Fruit fly (Drosophila melanogaster) whole organism, embryonic: Measurements from ENCODE around the gene CG9164.

Experiments used
- Adf1 ChIP-seq: fragments of 200-800 bp; sonication (Bioruptor generic); IDR thresholded peaks from 2 replicates; pipeline ENCODE4 v1.3.6; 2022; ENCODE audit warnings: missing biosample characterization, missing genetic modification characterization
- CG1024 ChIP-seq: fragments of 200-800 bp; sonication (Bioruptor generic); IDR thresholded peaks from 2 replicates; pipeline ENCODE4 v1.3.6; 2022; ENCODE audit warnings: missing biosample characterization, missing genetic modification characterization
- CG11456 ChIP-seq: fragments of 200-800 bp; sonication (Bioruptor generic); IDR thresholded peaks from 3 replicates; pipeline ENCODE4 v1.3.6; 2022; ENCODE audit warnings: missing biosample characterization, missing genetic modification characterization
- CG12219 ChIP-seq: fragments of 200-800 bp; sonication (Bioruptor generic); optimal IDR thresholded peaks from 3 replicates; lab custom pipeline; 2018; ENCODE audit warnings: missing biosample characterization, mild to moderate bottlenecking, missing genetic modification characterization
- CG12299 ChIP-seq: fragments of 200-800 bp; sonication (Bioruptor generic); optimal IDR thresholded peaks from 2 replicates; lab custom pipeline; 2018; ENCODE audit warnings: missing biosample characterization, mild to moderate bottlenecking, missing genetic modification characterization
- CG13287 ChIP-seq: fragments of 200-800 bp; sonication (Bioruptor generic); IDR thresholded peaks from 2 replicates; pipeline ENCODE4 v1.3.6; 2022; ENCODE audit warnings: missing biosample characterization, missing genetic modification characterization; ENCODE audit not compliant: partially characterized antibody
- CG1529 ChIP-seq: fragments of 200-800 bp; sonication (Bioruptor generic); optimal IDR thresholded peaks from 3 replicates; lab custom pipeline; 2018; ENCODE audit warnings: missing biosample characterization, missing genetic modification characterization
- CG1603 ChIP-seq: fragments of 200-800 bp; sonication (Bioruptor generic); optimal IDR thresholded peaks from 2 replicates; lab custom pipeline; 2019; ENCODE audit warnings: missing biosample characterization, mild to moderate bottlenecking, missing genetic modification characterization, moderate library complexity
- CG1792 ChIP-seq: fragments of 200-800 bp; sonication (Bioruptor generic); optimal IDR thresholded peaks from 2 replicates; lab custom pipeline; 2016; ENCODE audit warnings: missing biosample characterization, missing genetic modification characterization
- CG31224 ChIP-seq: fragments of 200-800 bp; sonication (Bioruptor generic); IDR thresholded peaks from 2 replicates; pipeline ENCODE4 v1.3.6; 2022; ENCODE audit warnings: missing biosample characterization, missing genetic modification characterization
- CG31441 ChIP-seq: fragments of 200-800 bp; sonication (Bioruptor generic); IDR thresholded peaks from 2 replicates; pipeline ENCODE4 v1.3.6; 2022; ENCODE audit warnings: missing biosample characterization, missing genetic modification characterization
- CG3407 ChIP-seq: fragments of 200-800 bp; sonication (Bioruptor generic); optimal IDR thresholded peaks from 2 replicates; lab custom pipeline; 2018; ENCODE audit warnings: missing biosample characterization, mild to moderate bottlenecking, missing genetic modification characterization
- CG34224 ChIP-seq: fragments of 200-800 bp; sonication (Bioruptor generic); IDR thresholded peaks from 3 replicates; pipeline ENCODE4 v1.3.6; 2022; ENCODE audit warnings: missing biosample characterization, missing genetic modification characterization; ENCODE audit not compliant: partially characterized antibody
- CG4282 ChIP-seq: fragments of 200-800 bp; sonication (Bioruptor generic); optimal IDR thresholded peaks from 2 replicates; lab custom pipeline; 2016; ENCODE audit warnings: missing biosample characterization, missing genetic modification characterization
- CG4424 ChIP-seq: fragments of 200-800 bp; sonication (Bioruptor generic); optimal IDR thresholded peaks from 3 replicates; lab custom pipeline; 2016; ENCODE audit warnings: missing biosample characterization, missing genetic modification characterization
- CG4707 ChIP-seq: fragments of 200-800 bp; sonication (Bioruptor generic); optimal IDR thresholded peaks from 2 replicates; lab custom pipeline; 2018; ENCODE audit warnings: missing biosample characterization, mild to moderate bottlenecking, missing genetic modification characterization, moderate library complexity
- CG6854 ChIP-seq: fragments of 200-800 bp; sonication (Bioruptor generic); optimal IDR thresholded peaks from 3 replicates; lab custom pipeline; 2017; ENCODE audit warnings: missing biosample characterization, mild to moderate bottlenecking, missing genetic modification characterization
- CG9932 ChIP-seq: fragments of 200-800 bp; sonication (Bioruptor generic); IDR thresholded peaks from 2 replicates; pipeline ENCODE4 v1.3.6; 2022; ENCODE audit warnings: missing biosample characterization, missing genetic modification characterization
- Camta ChIP-seq: fragments of 200-800 bp; sonication (Bioruptor generic); optimal IDR thresholded peaks from 2 replicates; lab custom pipeline; 2016; ENCODE audit warnings: missing biosample characterization, missing genetic modification characterization
- Dfd ChIP-seq, 2 experiments: fragments of >200 bp; optimal IDR thresholded peaks; 2 replicates each; lab custom pipeline; 2017; ENCODE audit warnings: missing biosample characterization in 2 of 2, missing genetic modification characterization in 2 of 2
- Dip3 ChIP-seq: fragments of 200-800 bp; sonication (Bioruptor generic); optimal IDR thresholded peaks from 3 replicates; lab custom pipeline; 2016; ENCODE audit warnings: missing biosample characterization, missing genetic modification characterization
- E2f1 ChIP-seq: fragments of 200-800 bp; sonication (Bioruptor generic); IDR thresholded peaks from 2 replicates; pipeline ENCODE4 v1.3.6; 2022; ENCODE audit warnings: missing biosample characterization, missing genetic modification characterization
- HmgD ChIP-seq: fragments of 200-800 bp; sonication (Bioruptor generic); optimal IDR thresholded peaks from 3 replicates; lab custom pipeline; 2016; ENCODE audit warnings: missing biosample characterization, missing genetic modification characterization
- Jarid2 ChIP-seq: fragments of 200-800 bp; sonication (Bioruptor generic); optimal IDR thresholded peaks from 3 replicates; lab custom pipeline; 2017; ENCODE audit warnings: mild to moderate bottlenecking, missing biosample characterization, missing genetic modification reagents, missing genetic modification characterization
- Kr ChIP-seq: fragments of 200-800 bp; sonication (Bioruptor generic); optimal IDR thresholded peaks from 2 replicates; lab custom pipeline; 2017; ENCODE audit warnings: missing biosample characterization, mild to moderate bottlenecking, missing genetic modification characterization
- Max ChIP-seq: fragments of 200-800 bp; sonication (Bioruptor generic); optimal IDR thresholded peaks from 2 replicates; lab custom pipeline; 2016; ENCODE audit warnings: missing biosample characterization, mild to moderate bottlenecking, missing genetic modification characterization
- Ravus ChIP-seq: fragments of 200-800 bp; sonication (Bioruptor generic); IDR thresholded peaks from 2 replicates; pipeline ENCODE4 v1.3.6; 2022; ENCODE audit warnings: missing biosample characterization, missing genetic modification characterization
- TFAM ChIP-seq: fragments of 200-800 bp; sonication (Bioruptor generic); optimal IDR thresholded peaks from 2 replicates; lab custom pipeline; 2017; ENCODE audit warnings: missing biosample characterization, missing genetic modification characterization, inconsistent platforms
- al ChIP-seq: fragments of 200-800 bp; sonication (Bioruptor generic); IDR thresholded peaks from 2 replicates; pipeline ENCODE4 v1.3.6; 2022; ENCODE audit warnings: missing biosample characterization, missing genetic modification characterization
- ash1 ChIP-seq: fragments of 200-800 bp; sonication (Bioruptor generic); optimal IDR thresholded peaks from 2 replicates; lab custom pipeline; 2018; ENCODE audit warnings: missing biosample characterization, mild to moderate bottlenecking, missing genetic modification characterization
- bcd ChIP-seq: fragments of 200-800 bp; sonication (Bioruptor generic); optimal IDR thresholded peaks from 2 replicates; lab custom pipeline; 2017; ENCODE audit warnings: missing biosample characterization, mild to moderate bottlenecking, missing genetic modification characterization
- bigmax ChIP-seq: fragments of 200-800 bp; sonication (Bioruptor generic); optimal IDR thresholded peaks from 2 replicates; lab custom pipeline; 2018; ENCODE audit warnings: missing biosample characterization, mild to moderate bottlenecking, missing genetic modification characterization
- bowl ChIP-seq: fragments of 200-800 bp; sonication (Bioruptor generic); IDR thresholded peaks from 2 replicates; pipeline ENCODE4 v1.3.6; 2022; ENCODE audit warnings: missing biosample characterization, missing genetic modification characterization
- cg ChIP-seq: fragments of 200-800 bp; sonication (Bioruptor generic); optimal IDR thresholded peaks from 3 replicates; lab custom pipeline; 2019; ENCODE audit warnings: missing biosample characterization, mild to moderate bottlenecking, missing genetic modification characterization, moderate library complexity
- da ChIP-seq: fragments of 200-800 bp; sonication (Bioruptor generic); optimal IDR thresholded peaks from 2 replicates; lab custom pipeline; 2016; ENCODE audit warnings: missing biosample characterization, missing genetic modification characterization
- hbn ChIP-seq: fragments of 200-800 bp; sonication (Bioruptor generic); IDR thresholded peaks from 2 replicates; pipeline ENCODE4 v1.3.6; 2022; ENCODE audit warnings: missing biosample characterization, missing genetic modification characterization; ENCODE audit not compliant: partially characterized antibody
- her ChIP-seq: fragments of 200-800 bp; sonication (Bioruptor generic); optimal IDR thresholded peaks from 2 replicates; lab custom pipeline; 2016; ENCODE audit warnings: missing biosample characterization, missing genetic modification characterization
- inv ChIP-seq: fragments of 200-800 bp; sonication (Bioruptor generic); IDR thresholded peaks from 2 replicates; pipeline ENCODE4 v1.3.6; 2022; ENCODE audit warnings: missing biosample characterization, missing genetic modification characterization; ENCODE audit not compliant: partially characterized antibody
- kah ChIP-seq: fragments of 200-800 bp; sonication (Bioruptor generic); optimal IDR thresholded peaks from 2 replicates; lab custom pipeline; 2018; ENCODE audit warnings: missing biosample characterization, mild to moderate bottlenecking, missing genetic modification characterization
- lov ChIP-seq, 2 experiments: fragments of 200-800 bp in 1 of 2; fragments of >200 bp in 1 of 2; sonication (Bioruptor generic) in 1 of 2; IDR thresholded peaks in 1 of 2; optimal IDR thresholded peaks in 1 of 2; 2 replicates in 1 of 2; 3 replicates in 1 of 2; pipeline versions ENCODE4 v1.3.6 to Lab custom; 2017 to 2022; ENCODE audit warnings: missing biosample characterization in 1 of 2, missing genetic modification characterization in 1 of 2
- otp ChIP-seq: fragments of 200-800 bp; sonication (Bioruptor generic); IDR thresholded peaks from 3 replicates; pipeline ENCODE4, ENCODE4 v1.3.6; 2022; ENCODE audit warnings: missing biosample characterization, missing genetic modification characterization
- pita ChIP-seq: fragments of 200-800 bp; sonication (Bioruptor generic); optimal IDR thresholded peaks from 2 replicates; lab custom pipeline; 2017; ENCODE audit warnings: missing biosample characterization, mild to moderate bottlenecking, missing genetic modification characterization
- ro ChIP-seq: fragments of 200-800 bp; sonication (Bioruptor generic); IDR thresholded peaks from 2 replicates; pipeline ENCODE4 v1.3.6; 2022; ENCODE audit warnings: missing biosample characterization, missing genetic modification characterization
- salm ChIP-seq: fragments of 200-800 bp; sonication (Bioruptor generic); optimal IDR thresholded peaks from 2 replicates; lab custom pipeline; 2018; ENCODE audit warnings: missing biosample characterization, mild to moderate bottlenecking, missing genetic modification characterization
- shn ChIP-seq: fragments of 200-800 bp; sonication (Bioruptor generic); optimal IDR thresholded peaks from 3 replicates; lab custom pipeline; 2016; ENCODE audit warnings: missing biosample characterization, missing genetic modification characterization
- unc-4 ChIP-seq: fragments of 200-800 bp; sonication (Bioruptor generic); IDR thresholded peaks from 2 replicates; pipeline ENCODE4 v1.3.6; 2022; ENCODE audit warnings: missing biosample characterization, missing genetic modification characterization; ENCODE audit not compliant: partially characterized antibody
- vfl ChIP-seq: fragments of 200-800 bp; sonication (Bioruptor generic); optimal IDR thresholded peaks from 2 replicates; lab custom pipeline; 2016; ENCODE audit warnings: missing biosample characterization, missing genetic modification characterization
- wdn ChIP-seq: fragments of 200-800 bp; sonication (Bioruptor generic); IDR thresholded peaks from 2 replicates; pipeline ENCODE4 v1.3.6; 2022; ENCODE audit warnings: missing biosample characterization, missing genetic modification characterization
- wek ChIP-seq: fragments of 200-800 bp; sonication (Bioruptor generic); optimal IDR thresholded peaks from 3 replicates; lab custom pipeline; 2018; ENCODE audit warnings: missing biosample characterization, mild to moderate bottlenecking, missing genetic modification characterization, moderate library complexity

CG9164 gene

DNA sequence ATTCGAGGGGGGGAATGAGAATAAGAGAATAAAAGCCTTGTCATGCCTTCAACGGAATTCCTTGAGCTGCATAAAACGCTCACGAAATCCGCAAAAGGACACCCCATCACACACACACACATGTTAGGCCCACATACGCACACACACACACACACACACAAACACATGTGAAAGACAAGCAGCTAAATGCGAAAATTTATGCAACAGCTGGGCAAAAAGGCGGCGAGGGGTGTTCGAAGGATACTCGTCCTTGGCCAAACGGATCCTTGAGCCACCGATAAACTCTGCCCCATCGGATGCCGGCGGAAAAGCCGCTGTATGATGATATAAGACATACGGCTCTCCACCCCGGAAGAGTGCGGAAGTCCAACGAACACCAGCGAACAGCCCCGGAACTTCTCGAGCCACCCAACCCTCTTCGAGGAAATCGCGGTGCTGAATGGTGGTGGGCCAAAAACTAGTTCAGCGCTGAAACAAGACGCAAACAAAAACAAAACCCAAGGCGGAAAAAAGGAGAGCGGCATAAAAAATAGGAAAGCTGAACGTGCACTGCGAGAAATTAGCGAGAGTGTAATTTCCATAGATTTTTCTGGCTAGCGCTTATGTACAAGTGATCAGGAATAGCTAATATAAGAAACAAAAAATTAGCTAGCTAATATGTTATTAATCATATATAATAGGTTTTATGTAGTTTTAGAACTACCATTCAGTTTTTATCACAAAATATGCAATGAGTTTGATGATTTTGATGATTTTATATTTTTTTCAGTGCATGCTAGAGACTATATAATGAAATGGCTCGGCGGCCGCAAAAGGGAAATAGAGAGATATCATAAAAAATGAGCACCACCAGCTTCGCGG lies 1.5 kb downstream of the CG9164 start (continued):
- TF ChIP-seq Adf1 (GFP tag; lab: Robert Waterston, UW) (no peak), TFAM (GFP tag; lab: Kevin White, UChicago) (no peak), lov (optimal IDR thresholded peaks at IDR 0.05; lab: Kevin White, UChicago) (no peak), lov (GFP tag; IDR thresholded peaks at IDR 0.05; lab: Robert Waterston, UW) (no peak), cg (GFP tag; lab: Kevin White, UChicago) (peak; percentile 17), Dip3 (no peak), Max (GFP tag; lab: Kevin White, UChicago) (no peak), Ravus (GFP tag; lab: Robert Waterston, UW) (no peak), CG9932 (GFP tag; lab: Robert Waterston, UW) (0 out of 2 replicates have a peak, but pooled peaks have one; percentile 29), CG31441 (peak; percentile 70), bigmax (GFP tag; lab: Kevin White, UChicago) (no peak), unc-4 (GFP tag; lab: Robert Waterston, UW) (no peak), ash1 (GFP tag; lab: Kevin White, UChicago) (no peak), CG4707 (GFP tag; lab: Kevin White, UChicago) (no peak), CG1792 (no peak), otp (GFP tag; lab: Robert Waterston, UW) (no peak), CG31224 (peak; percentile 17; the same call in 1 of the 2 replicates), CG4424 (peak; percentile 58), CG13287 (GFP tag; lab: Robert Waterston, UW) (no peak), Jarid2 (GFP tag; lab: Kevin White, UChicago) (no peak), CG1529 (peak; percentile 18), CG4282 (GFP tag; lab: Kevin White, UChicago) (no peak), CG34224 (no peak), CG12219 (peak; percentile 40), inv (no peak), CG3407 (GFP tag; lab: Kevin White, UChicago) (no peak), bowl (GFP tag; lab: Robert Waterston, UW) (no peak), wdn (no peak), pita (GFP tag; lab: Kevin White, UChicago) (no peak), al (GFP tag; lab: Robert Waterston, UW) (no peak), HmgD (no peak), da (GFP tag; lab: Kevin White, UChicago) (no peak), vfl (GFP tag; lab: Kevin White, UChicago) (no peak), CG1024 (GFP tag; lab: Robert Waterston, UW) (no peak), CG1603 (no peak), wek (GFP tag; lab: Kevin White, UChicago) (no peak), CG11456 (GFP tag; lab: Robert Waterston, UW) (no peak), her (GFP tag; lab: Kevin White, UChicago) (no peak), Kr (GFP tag; lab: Kevin White, UChicago) (no peak), Dfd (GFP tag; optimal IDR thresholded peaks at IDR 0.05; lab: Kevin White, UChicago) (no peak), ro (GFP tag; lab: Robert Waterston, UW) (no peak), salm (tag; lab: Kevin White, UChicago) (no peak), CG12299 (tag; lab: Kevin White, UChicago) (peak; percentile 47), shn (GFP tag; lab: Kevin White, UChicago) (no peak), hbn (GFP tag; lab: Robert Waterston, UW) (no peak), Camta (GFP tag; lab: Kevin White, UChicago) (no peak), CG6854 (peak; percentile 37), E2f1 (peak; percentile 30; the same call in 1 of the 2 replicates), kah (GFP tag; lab: Kevin White, UChicago) (no peak), bcd (peak; percentile 37)
